Worm (Caenorhabditis elegans) whole organism, mixed stage, embryonic: ENCODE results near the gene str-232.

Experiments
- elt-3 ChIP-seq: fragments of 150-350 bp; optimal IDR thresholded peaks from 2 replicates; lab custom pipeline; 2014; ENCODE audit warnings: missing biosample characterization, missing genetic modification characterization
- nhr-12 ChIP-seq: fragments of 150-350 bp; optimal IDR thresholded peaks from 2 replicates; lab custom pipeline; 2014; ENCODE audit warnings: missing biosample characterization, missing genetic modification characterization
- nhr-28 ChIP-seq: fragments of 150-350 bp; optimal IDR thresholded peaks from 2 replicates; lab custom pipeline; 2014; ENCODE audit warnings: missing biosample characterization, missing genetic modification characterization
- nhr-76 ChIP-seq: sonication (generic microtip); optimal IDR thresholded peaks from 2 replicates; lab custom pipeline; 2017; ENCODE audit warnings: missing biosample characterization, missing genetic modification characterization
- pha-4 ChIP-seq: fragments of 150-350 bp; optimal IDR thresholded peaks from 2 replicates; lab custom pipeline; 2018; ENCODE audit warnings: missing biosample characterization, missing genetic modification reagents, missing genetic modification characterization
- unc-39 ChIP-seq: fragments of 150-350 bp; optimal IDR thresholded peaks from 2 replicates; lab custom pipeline; 2014; ENCODE audit warnings: missing biosample characterization, missing genetic modification characterization
- ztf-11 ChIP-seq: fragments of 150-350 bp; optimal IDR thresholded peaks from 2 replicates; lab custom pipeline; 2014; ENCODE audit warnings: missing biosample characterization, missing genetic modification characterization

ce11 chrV:16024917-16025316 lies 9.4 kb upstream of the str-232 start:
- TF ChIP-seq ztf-11 (tag; lab: Kevin White, UChicago): no peak
- TF ChIP-seq elt-3 (tag; lab: Kevin White, UChicago): no peak
- TF ChIP-seq nhr-76 (tag; lab: Kevin White, UChicago): no peak
- no peak for TF ChIP-seq unc-39
- no peak for TF ChIP-seq pha-4 (tag; lab: Kevin White, UChicago)
- TF ChIP-seq nhr-12 (tag; lab: Kevin White, UChicago): no peak
- TF ChIP-seq nhr-28 (tag; lab: Kevin White, UChicago): no peak
